Fruit fly (Drosophila melanogaster) S2 (cell line): ENCODE results near the gene sd.

Experiments used
- CG8478 ChIP-seq: fragments of >200 bp; optimal IDR thresholded peaks from 2 replicates; lab custom pipeline; 2018
- CTCF ChIP-seq, 2 experiments: fragments of >200 bp; optimal IDR thresholded peaks; 2 replicates each; lab custom pipeline; 2018

- no peak for TF ChIP-seq CG8478 (lab: Kevin White, UChicago)
- TF ChIP-seq CTCF (optimal IDR thresholded peaks at IDR 0.05; lab: Kevin White, UChicago) = no peak
These were observed 17.9 kb upstream of the sd start for dm6 chrX:15786242-15786641.
